Fruit fly (Drosophila melanogaster): ENCODE data around the gene CG12560.

DNA sequence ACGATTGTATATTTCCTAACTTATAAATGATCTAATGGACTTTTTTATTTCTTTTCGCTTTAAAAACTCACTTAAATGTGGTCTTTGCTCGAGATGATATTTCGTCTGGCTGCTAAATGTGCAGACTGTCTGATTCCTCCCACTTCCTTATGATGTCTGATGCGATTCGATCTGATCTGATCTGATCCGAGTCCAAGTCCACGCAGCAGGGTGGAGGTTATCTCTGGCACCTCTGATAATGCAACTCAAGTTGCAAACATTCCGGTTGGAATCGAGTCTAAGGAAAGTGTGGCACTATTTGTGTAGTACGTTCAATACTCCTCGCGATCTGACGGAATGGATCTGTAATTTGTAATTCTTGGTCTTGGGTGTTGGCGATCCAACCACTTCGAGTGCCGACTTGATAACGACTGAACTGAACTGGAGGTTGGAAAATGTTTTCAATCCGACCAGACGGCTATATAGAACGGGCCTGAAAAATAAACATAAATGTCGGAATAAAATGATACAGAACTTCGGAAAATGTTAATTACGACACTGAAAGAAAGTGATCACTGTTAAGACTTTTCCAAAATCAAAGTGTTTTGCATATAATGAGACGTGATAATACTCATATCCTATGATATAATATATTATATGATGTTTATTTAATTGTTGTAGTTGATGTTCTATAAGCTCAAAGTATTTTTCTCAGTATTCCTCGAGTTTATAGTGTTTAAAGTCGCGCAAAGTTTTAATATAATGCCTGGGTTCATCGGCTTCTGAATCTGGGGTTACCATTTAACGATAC, 11.8 kb downstream of the CG12560 start:
- TF ChIP-seq CG8478 (optimal IDR thresholded peaks at IDR 0.05): no peak
- TF ChIP-seq CTCF (optimal IDR thresholded peaks at IDR 0.05): no peak

Measured in S2 (cell line).